Fruit fly (Drosophila melanogaster) whole organism, embryonic: Measurements from ENCODE around the gene HIP-R.
A peak's percentile ranks its signal among the peaks of the same experiment; 100 is the strongest.

Experiments
- Ada2b ChIP-seq: fragments of 200-800 bp; sonication (Bioruptor generic); IDR thresholded peaks from 2 replicates; pipeline ENCODE4 v1.3.6; 2022; ENCODE audit warnings: missing biosample characterization, missing genetic modification characterization
- Antp ChIP-seq: fragments of 200-800 bp; sonication (Bioruptor generic); optimal IDR thresholded peaks from 3 replicates; lab custom pipeline; 2016; ENCODE audit warnings: missing biosample characterization, missing genetic modification characterization
- BtbVII ChIP-seq: fragments of 200-800 bp; sonication (Bioruptor generic); optimal IDR thresholded peaks from 3 replicates; lab custom pipeline; 2017; ENCODE audit warnings: missing biosample characterization, mild to moderate bottlenecking, missing genetic modification characterization
- CG1233 ChIP-seq: fragments of 200-800 bp; sonication (Bioruptor generic); optimal IDR thresholded peaks from 4 replicates; lab custom pipeline; 2018; ENCODE audit warnings: missing biosample characterization, mild to moderate bottlenecking, missing genetic modification characterization
- CG12942 ChIP-seq: fragments of 200-800 bp; sonication (Bioruptor generic); optimal IDR thresholded peaks from 3 replicates; lab custom pipeline; 2016; ENCODE audit warnings: missing biosample characterization, missing genetic modification characterization
- CG13123 ChIP-seq: fragments of 200-800 bp; sonication (Bioruptor generic); optimal IDR thresholded peaks from 2 replicates; lab custom pipeline; 2016; ENCODE audit warnings: missing biosample characterization, missing genetic modification characterization
- CG13894 ChIP-seq: fragments of 200-800 bp; sonication (Bioruptor generic); optimal IDR thresholded peaks from 3 replicates; lab custom pipeline; 2018; ENCODE audit warnings: missing biosample characterization, mild to moderate bottlenecking, missing genetic modification characterization, moderate library complexity
- CG14860 ChIP-seq: fragments of 200-800 bp; sonication (Bioruptor generic); IDR thresholded peaks from 3 replicates; pipeline ENCODE4 v1.3.6; 2022; ENCODE audit warnings: missing biosample characterization, missing genetic modification characterization; ENCODE audit not compliant: partially characterized antibody
- CG16863 ChIP-seq: fragments of 200-800 bp; sonication (Bioruptor generic); optimal IDR thresholded peaks from 3 replicates; lab custom pipeline; 2016; ENCODE audit warnings: missing biosample characterization, missing genetic modification characterization
- CG18262 ChIP-seq: fragments of 200-800 bp; optimal IDR thresholded peaks from 3 replicates; lab custom pipeline; 2019; ENCODE audit warnings: missing biosample characterization, mild to moderate bottlenecking, missing genetic modification characterization, moderate library complexity
- CG18599 ChIP-seq: fragments of 200-800 bp; sonication (Bioruptor generic); optimal IDR thresholded peaks from 3 replicates; lab custom pipeline; 2017; ENCODE audit warnings: missing biosample characterization, missing genetic modification characterization, mild to moderate bottlenecking, moderate library complexity, missing genetic modification reagents
- CG32532 ChIP-seq: fragments of 200-800 bp; sonication (Bioruptor generic); IDR thresholded peaks from 2 replicates; pipeline ENCODE4 v1.3.6; 2022; ENCODE audit warnings: missing biosample characterization, missing genetic modification characterization
- CG43689 ChIP-seq: fragments of 200-800 bp; sonication (Bioruptor generic); IDR thresholded peaks from 2 replicates; pipeline ENCODE4 v1.3.6; 2022; ENCODE audit warnings: missing biosample characterization, missing genetic modification characterization
- CG4707 ChIP-seq: fragments of 200-800 bp; sonication (Bioruptor generic); optimal IDR thresholded peaks from 2 replicates; lab custom pipeline; 2018; ENCODE audit warnings: missing biosample characterization, mild to moderate bottlenecking, missing genetic modification characterization, moderate library complexity
- CG4820 ChIP-seq: fragments of 200-800 bp; sonication (Bioruptor generic); optimal IDR thresholded peaks from 3 replicates; lab custom pipeline; 2016; ENCODE audit warnings: missing biosample characterization, missing genetic modification characterization
- CG6254 ChIP-seq: fragments of 200-800 bp; sonication (Bioruptor generic); optimal IDR thresholded peaks from 3 replicates; lab custom pipeline; 2017; ENCODE audit warnings: mild to moderate bottlenecking, missing biosample characterization, missing genetic modification reagents, missing genetic modification characterization
- CG7745 ChIP-seq: fragments of 200-800 bp; sonication (Bioruptor generic); optimal IDR thresholded peaks from 2 replicates; lab custom pipeline; 2018; ENCODE audit warnings: missing biosample characterization, mild to moderate bottlenecking, missing genetic modification characterization, moderate library complexity
- CG9817 ChIP-seq: fragments of 200-800 bp; sonication (Bioruptor generic); optimal IDR thresholded peaks from 2 replicates; lab custom pipeline; 2018; ENCODE audit warnings: missing biosample characterization, mild to moderate bottlenecking, missing genetic modification characterization, moderate library complexity
- Camta ChIP-seq: fragments of 200-800 bp; sonication (Bioruptor generic); optimal IDR thresholded peaks from 2 replicates; lab custom pipeline; 2016; ENCODE audit warnings: missing biosample characterization, missing genetic modification characterization
- Dad ChIP-seq: fragments of 200-800 bp; sonication (Bioruptor generic); optimal IDR thresholded peaks from 3 replicates; lab custom pipeline; 2016; ENCODE audit warnings: missing biosample characterization, missing genetic modification characterization
- Dp ChIP-seq: fragments of 200-800 bp; sonication (Bioruptor generic); optimal IDR thresholded peaks from 2 replicates; lab custom pipeline; 2018; ENCODE audit warnings: missing biosample characterization, mild to moderate bottlenecking, missing genetic modification characterization, moderate library complexity
- ERR ChIP-seq: fragments of 200-800 bp; sonication (Bioruptor generic); optimal IDR thresholded peaks from 2 replicates; lab custom pipeline; 2016; ENCODE audit warnings: missing biosample characterization, missing genetic modification characterization
- Ets65A ChIP-seq: fragments of 200-800 bp; sonication (Bioruptor generic); peaks from one replicate; lab custom pipeline; 2016; ENCODE audit warnings: missing biosample characterization, missing genetic modification characterization
- HLH3B ChIP-seq: fragments of 200-800 bp; sonication (Bioruptor generic); IDR thresholded peaks from 2 replicates; pipeline ENCODE4 v1.3.6; 2022; ENCODE audit warnings: missing biosample characterization, missing genetic modification characterization
- HmgZ ChIP-seq: fragments of 200-800 bp; sonication (Bioruptor generic); optimal IDR thresholded peaks from 2 replicates; lab custom pipeline; 2018; ENCODE audit warnings: missing biosample characterization, mild to moderate bottlenecking, missing genetic modification characterization
- Ptx1 ChIP-seq: fragments of 200-800 bp; sonication (Bioruptor generic); IDR thresholded peaks from 2 replicates; pipeline ENCODE4 v1.3.6; 2022; ENCODE audit warnings: missing biosample characterization, missing genetic modification characterization
- Ravus ChIP-seq: fragments of 200-800 bp; sonication (Bioruptor generic); IDR thresholded peaks from 2 replicates; pipeline ENCODE4 v1.3.6; 2022; ENCODE audit warnings: missing biosample characterization, missing genetic modification characterization
- Sry-β ChIP-seq: fragments of 200-800 bp; sonication (Bioruptor generic); optimal IDR thresholded peaks from 2 replicates; lab custom pipeline; 2018; ENCODE audit warnings: missing biosample characterization, mild to moderate bottlenecking, missing genetic modification characterization, moderate library complexity
- ara ChIP-seq: fragments of 200-800 bp; sonication (Bioruptor generic); IDR thresholded peaks from 2 replicates; pipeline ENCODE4 v1.3.6; 2022; ENCODE audit warnings: missing biosample characterization, missing genetic modification characterization
- br ChIP-seq: fragments of >200 bp; optimal IDR thresholded peaks from 2 replicates; lab custom pipeline; 2017
- chif ChIP-seq, 2 experiments: fragments of 200-800 bp; sonication (Bioruptor generic); optimal IDR thresholded peaks; 3 replicates each; lab custom pipeline; 2016; ENCODE audit warnings: missing biosample characterization in 2 of 2, missing genetic modification characterization in 2 of 2
- dimm ChIP-seq: fragments of 200-800 bp; sonication (Bioruptor generic); IDR thresholded peaks from 2 replicates; pipeline ENCODE4 v1.3.6; 2022; ENCODE audit warnings: missing biosample characterization, missing genetic modification characterization
- dmrt99B ChIP-seq: fragments of 200-800 bp; sonication (Bioruptor generic); optimal IDR thresholded peaks from 2 replicates; lab custom pipeline; 2018; ENCODE audit warnings: missing biosample characterization, mild to moderate bottlenecking, missing genetic modification characterization, moderate library complexity
- eve ChIP-seq, 2 experiments: fragments of >200 bp; optimal IDR thresholded peaks; 2 replicates each; lab custom pipeline; 2017; ENCODE audit warnings: missing biosample characterization in 2 of 2, missing genetic modification characterization in 2 of 2
- fd64A ChIP-seq: fragments of 200-800 bp; sonication (Bioruptor generic); optimal IDR thresholded peaks from 3 replicates; lab custom pipeline; 2018; ENCODE audit warnings: missing biosample characterization, mild to moderate bottlenecking, missing genetic modification characterization
- ftz-f1 ChIP-seq: fragments of 200-800 bp; sonication (Bioruptor generic); optimal IDR thresholded peaks from 2 replicates; lab custom pipeline; 2016; ENCODE audit warnings: missing biosample characterization, missing genetic modification characterization
- ind ChIP-seq: fragments of 200-800 bp; sonication (Bioruptor generic); optimal IDR thresholded peaks from 3 replicates; lab custom pipeline; 2016; ENCODE audit warnings: missing biosample characterization, missing genetic modification characterization
- kay ChIP-seq: fragments of 200-800 bp; sonication (Bioruptor generic); optimal IDR thresholded peaks from 2 replicates; lab custom pipeline; 2016; ENCODE audit warnings: missing biosample characterization, missing genetic modification characterization
- lmd ChIP-seq: fragments of 200-800 bp; sonication (Bioruptor generic); IDR thresholded peaks from 2 replicates; pipeline ENCODE4 v1.3.6; 2022; ENCODE audit warnings: missing biosample characterization, missing genetic modification characterization
- mam ChIP-seq: fragments of 200-800 bp; sonication (Bioruptor generic); optimal IDR thresholded peaks from 3 replicates; lab custom pipeline; 2016; ENCODE audit warnings: missing biosample characterization, missing genetic modification characterization
- onecut ChIP-seq: fragments of 200-800 bp; sonication (Bioruptor generic); IDR thresholded peaks from 2 replicates; pipeline ENCODE4 v1.3.6; 2022; ENCODE audit warnings: missing biosample characterization, missing genetic modification characterization
- psq ChIP-seq: fragments of 200-800 bp; sonication (Bioruptor generic); optimal IDR thresholded peaks from 2 replicates; lab custom pipeline; 2017; ENCODE audit warnings: missing biosample characterization, missing genetic modification characterization
- ranshi ChIP-seq: fragments of 200-800 bp; sonication (Bioruptor generic); IDR thresholded peaks from 2 replicates; pipeline ENCODE4 v1.3.6; 2022; ENCODE audit warnings: missing biosample characterization, missing genetic modification characterization
- row ChIP-seq: fragments of 200-800 bp; sonication (Bioruptor generic); IDR thresholded peaks from 3 replicates; pipeline ENCODE4 v1.3.6; 2022; ENCODE audit warnings: missing biosample characterization, missing genetic modification characterization
- so ChIP-seq: fragments of 200-800 bp; sonication (Bioruptor generic); IDR thresholded peaks from 3 replicates; pipeline ENCODE4 v1.3.6; 2022; ENCODE audit warnings: missing biosample characterization, missing genetic modification characterization
- tna ChIP-seq: fragments of 200-800 bp; sonication (Bioruptor generic); IDR thresholded peaks from 2 replicates; pipeline ENCODE4 v1.3.6; 2022; ENCODE audit warnings: missing biosample characterization, missing genetic modification characterization; ENCODE audit not compliant: partially characterized antibody
- toy ChIP-seq: fragments of 200-800 bp; sonication (Bioruptor generic); IDR thresholded peaks from 2 replicates; pipeline ENCODE4 v1.3.6; 2022; ENCODE audit warnings: missing biosample characterization, missing genetic modification characterization
- trh ChIP-seq: fragments of 200-800 bp; sonication (Bioruptor generic); optimal IDR thresholded peaks from 2 replicates; lab custom pipeline; 2016; ENCODE audit warnings: missing biosample characterization, missing genetic modification characterization
- wor ChIP-seq: fragments of 200-800 bp; sonication (Bioruptor generic); IDR thresholded peaks from 2 replicates; pipeline ENCODE4 v1.3.6; 2022; ENCODE audit warnings: missing biosample characterization, missing genetic modification characterization
- zfh1 ChIP-seq: fragments of 200-800 bp; sonication (Bioruptor generic); IDR thresholded peaks from 3 replicates; pipeline ENCODE4 v1.3.6; 2022; ENCODE audit warnings: missing biosample characterization, missing genetic modification characterization

HIP-R gene

DNA sequence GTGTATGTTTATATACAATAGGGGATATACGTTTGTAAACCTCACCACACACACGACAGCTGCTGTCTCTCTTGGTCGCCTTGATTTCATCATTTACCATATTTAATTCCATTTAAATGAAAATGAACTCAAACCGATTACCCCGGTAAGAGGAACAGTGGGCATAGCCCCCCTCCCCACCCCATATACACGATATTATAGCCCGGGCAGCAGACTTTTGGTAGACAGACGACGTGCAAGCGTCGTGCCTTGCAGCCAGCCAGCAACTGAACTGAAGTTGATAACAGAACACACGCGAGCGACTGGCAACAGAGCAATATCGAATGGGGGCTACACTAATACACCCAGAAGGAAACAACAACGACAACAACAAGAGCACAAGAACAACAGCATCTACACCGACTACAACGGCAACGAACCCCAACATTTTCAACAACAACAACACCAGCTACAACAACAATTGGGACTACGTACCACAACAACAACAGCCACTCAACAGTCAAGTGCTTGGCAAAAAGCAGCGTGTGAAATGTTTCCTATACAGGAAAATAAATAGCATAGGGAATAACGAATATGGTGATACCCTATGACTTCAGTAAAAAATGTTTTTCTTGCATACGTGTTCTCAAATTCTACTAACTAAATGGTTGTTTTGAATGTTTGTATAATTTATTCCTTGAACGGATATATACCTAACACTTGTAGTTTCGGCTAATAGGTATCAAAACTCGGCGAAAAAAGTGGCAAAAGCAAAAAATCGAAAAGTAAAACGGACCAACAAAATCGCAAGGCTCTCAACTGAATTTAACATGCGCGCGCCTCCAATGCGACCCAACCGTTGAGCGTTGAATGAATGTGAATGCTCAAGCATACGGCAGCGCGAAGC, 46.5 kb upstream of the HIP-R start (continued):
- TF ChIP-seq BtbVII (GFP tag; lab: Kevin White, UChicago) (peak; percentile 56), Ada2b (GFP tag; lab: Robert Waterston, UW) (peak; percentile 86), CG32532 (GFP tag; lab: Robert Waterston, UW) (peak; percentile 83), Camta (GFP tag; lab: Kevin White, UChicago) (peak; percentile 86), CG7745 (tag; lab: Kevin White, UChicago) (no peak), zfh1 (GFP tag; lab: Robert Waterston, UW) (peak; percentile 83), toy (GFP tag; lab: Robert Waterston, UW) (no peak), kay (peak; percentile 31), eve (GFP tag; optimal IDR thresholded peaks at IDR 0.05; lab: Kevin White, UChicago) (peak in 1 of 2 experiments; percentile 95), tna (GFP tag; lab: Robert Waterston, UW) (no peak), lmd (GFP tag; lab: Robert Waterston, UW) (peak; percentile 90), row (GFP tag; lab: Robert Waterston, UW) (peak; percentile 95), ranshi (peak; percentile 84; the same call in 1 of the 2 replicates), ERR (GFP tag; lab: Kevin White, UChicago) (peak; percentile 71), CG43689 (peak; percentile 72), br (lab: Kevin White, UChicago) (no peak), CG16863 (GFP tag; lab: Kevin White, UChicago) (peak; percentile 82), CG6254 (GFP tag; lab: Kevin White, UChicago) (peak; percentile 43), Antp (GFP tag; lab: Kevin White, UChicago) (peak; percentile 85), ftz-f1 (GFP tag; lab: Kevin White, UChicago) (peak; percentile 76), HmgZ (peak; percentile 56), CG9817 (tag; lab: Kevin White, UChicago) (peak; percentile 70), CG1233 (GFP tag; lab: Kevin White, UChicago) (peak; percentile 72), chif (GFP tag; optimal IDR thresholded peaks at IDR 0.05; lab: Kevin White, UChicago) (peak; percentile 68 to 83), CG4707 (GFP tag; lab: Kevin White, UChicago) (no peak), CG18599 (GFP tag; lab: Kevin White, UChicago) (peak; percentile 87), Ravus (GFP tag; lab: Robert Waterston, UW) (peak; percentile 71), wor (GFP tag; lab: Robert Waterston, UW) (peak; percentile 77), Sry-β (GFP tag; lab: Kevin White, UChicago) (no peak), dmrt99B (tag; lab: Kevin White, UChicago) (peak; percentile 87), ind (GFP tag; lab: Kevin White, UChicago) (peak; percentile 78), mam (GFP tag; lab: Kevin White, UChicago) (peak; percentile 83), CG13894 (tag; lab: Kevin White, UChicago) (peak; percentile 88), Ets65A (GFP tag; lab: Kevin White, UChicago) (peak; percentile 96), CG18262 (tag; lab: Kevin White, UChicago) (peak; percentile 61), Dp (GFP tag; lab: Kevin White, UChicago) (no peak), CG14860 (no peak), CG12942 (GFP tag; lab: Kevin White, UChicago) (peak; percentile 63), dimm (GFP tag; lab: Robert Waterston, UW) (0 out of 2 replicates have a peak, but pooled peaks have one; percentile 31), ara (GFP tag; lab: Robert Waterston, UW) (peak; percentile 79), Ptx1 (peak; percentile 87), HLH3B (peak; percentile 87), CG4820 (GFP tag; lab: Kevin White, UChicago) (peak; percentile 70), trh (GFP tag; lab: Kevin White, UChicago) (peak; percentile 31), Dad (peak; percentile 64), CG13123 (GFP tag; lab: Kevin White, UChicago) (peak; percentile 49), fd64A (peak; percentile 66), psq (GFP tag; lab: Kevin White, UChicago) (peak; percentile 2), so (GFP tag; lab: Robert Waterston, UW) (peak; percentile 85), onecut (GFP tag; lab: Robert Waterston, UW) (peak; percentile 11; the same call in 1 of the 2 replicates)
